Worm (Caenorhabditis elegans): ENCODE measurements around the gene klp-17.

ce11 chrII:11443128-11443527 lies 24.3 kb downstream of the klp-17 start:
- TF ChIP-seq med-1 (GFP tag; optimal IDR thresholded peaks at IDR 0.05; ENCODE audit: insufficient read depth) (no peak), flt-1 (GFP tag; IDR thresholded peaks at IDR 0.05) (no peak), tab-1 (GFP tag; IDR thresholded peaks at IDR 0.05) (no peak), klf-2 (GFP tag; conservative IDR thresholded peaks at IDR 0.05) (no peak), T22C8.4 (GFP tag; IDR thresholded peaks at IDR 0.05) (no peak)
